Fruit fly (Drosophila melanogaster): Measurements from ENCODE around the gene Pex19.
A peak's percentile ranks its signal among the peaks of the same experiment; 100 is the strongest.

The Pex19 gene

DNA sequence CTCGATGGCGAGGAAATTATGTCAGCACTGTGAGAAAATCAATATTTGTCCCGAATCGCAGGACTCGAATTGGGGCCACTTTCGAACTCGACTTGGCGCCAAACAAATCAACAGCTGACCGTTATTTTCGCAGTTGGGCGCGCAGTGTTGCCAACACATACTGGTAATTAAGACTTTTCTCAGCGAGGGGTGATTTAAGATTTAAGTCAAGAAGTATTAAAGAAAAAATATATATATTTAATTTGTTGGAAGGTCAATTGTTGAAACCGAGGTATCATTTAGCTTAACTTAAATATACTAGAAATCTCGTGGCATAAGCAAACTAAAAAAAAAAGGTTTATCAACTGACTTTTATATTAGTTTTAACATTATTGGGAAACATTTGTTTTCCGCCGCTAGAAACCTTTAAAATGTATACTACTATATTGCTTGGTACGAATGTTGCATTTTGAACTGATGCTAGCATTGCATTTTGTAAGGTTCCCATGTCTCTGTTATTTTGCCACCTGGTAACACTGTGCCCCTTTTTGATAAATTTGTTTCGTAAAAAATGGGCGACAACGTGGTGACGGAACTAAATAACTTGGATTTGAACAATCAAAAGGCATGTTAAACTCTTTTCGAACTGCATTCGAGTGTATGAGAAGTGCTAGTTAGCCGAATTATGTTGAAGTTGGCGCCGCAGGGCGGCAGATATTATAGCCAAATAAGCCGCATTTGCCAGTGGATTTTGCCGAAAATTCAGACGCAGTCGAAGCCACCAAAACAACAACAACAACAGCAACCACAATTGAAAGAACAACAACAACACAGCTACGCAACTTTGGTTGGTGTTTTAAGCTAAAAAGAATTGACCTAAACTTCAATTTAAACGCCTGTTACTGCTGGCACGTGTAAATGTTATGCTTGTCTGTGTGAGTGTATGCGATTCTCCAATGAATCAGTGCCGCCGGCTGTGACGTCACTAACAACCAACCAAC is 11.9 kb downstream of the Pex19 start, which contains the start of the genes Patsas and ThrRS (continued):
- peak; percentile 61 for TF ChIP-seq emc (GFP tag; optimal IDR thresholded peaks at IDR 0.05)
- peak; percentile 78 for TF ChIP-seq nerfin-1 (tag; optimal IDR thresholded peaks at IDR 0.05)
- peak; percentile 76 for TF ChIP-seq ttk (GFP tag; IDR thresholded peaks at IDR 0.05)
- TF ChIP-seq CG13296 (GFP tag; optimal IDR thresholded peaks at IDR 0.05): peak; percentile 78
- TF ChIP-seq TFAM (GFP tag; optimal IDR thresholded peaks at IDR 0.05): no peak
- no peak for TF ChIP-seq Trl (optimal IDR thresholded peaks at IDR 0.05)
- peak; percentile 71 for TF ChIP-seq Trl (GFP tag; optimal IDR thresholded peaks at IDR 0.05)
- peak; percentile 71 for TF ChIP-seq CG8089 (GFP tag; optimal IDR thresholded peaks at IDR 0.05)
- TF ChIP-seq ac (GFP tag; optimal IDR thresholded peaks at IDR 0.05): no peak
- TF ChIP-seq CG34422 (GFP tag; IDR thresholded peaks at IDR 0.05): peak; percentile 69
- TF ChIP-seq kah (GFP tag; optimal IDR thresholded peaks at IDR 0.05): peak; percentile 37
- TF ChIP-seq Dbx (GFP tag; IDR thresholded peaks at IDR 0.05): peak; percentile 84
- peak; percentile 92 for TF ChIP-seq dysf (GFP tag; IDR thresholded peaks at IDR 0.05)
- TF ChIP-seq phol (tag; optimal IDR thresholded peaks at IDR 0.05): peak; percentile 93
- no peak for TF ChIP-seq ash1 (GFP tag; optimal IDR thresholded peaks at IDR 0.05)
- peak; percentile 31 for TF ChIP-seq CG17912 (GFP tag; optimal IDR thresholded peaks at IDR 0.05)
- TF ChIP-seq H2.0 (GFP tag; IDR thresholded peaks at IDR 0.05): peak; percentile 78
- peak; percentile 79 for TF ChIP-seq E2f2 (GFP tag; IDR thresholded peaks at IDR 0.05)
- TF ChIP-seq CG7963 (GFP tag; IDR thresholded peaks at IDR 0.05; ENCODE audit: partially characterized antibody): no peak
- TF ChIP-seq Nf-YA (GFP tag; IDR thresholded peaks at IDR 0.05): peak; percentile 64
- peak; percentile 79 for TF ChIP-seq CG18764 (GFP tag; optimal IDR thresholded peaks at IDR 0.05)
- TF ChIP-seq sug (tag; optimal IDR thresholded peaks at IDR 0.05): peak; percentile 86
- TF ChIP-seq CG8281 (tag; optimal IDR thresholded peaks at IDR 0.05): peak; percentile 68
- TF ChIP-seq CG4360 (GFP tag; IDR thresholded peaks at IDR 0.05): peak; percentile 90
- peak; percentile 91 for TF ChIP-seq CG13424 (tag; optimal IDR thresholded peaks at IDR 0.05)
- TF ChIP-seq CG17186 (GFP tag; optimal IDR thresholded peaks at IDR 0.05): no peak
- no peak for TF ChIP-seq CG8478 (optimal IDR thresholded peaks at IDR 0.05)
- TF ChIP-seq disco-r (GFP tag; optimal IDR thresholded peaks at IDR 0.05): peak; percentile 4
- peak; percentile 92 for TF ChIP-seq CG14710 (tag; optimal IDR thresholded peaks at IDR 0.05)
- no peak; the same call in 1 of the 2 replicates for TF ChIP-seq CG13287 (GFP tag; IDR thresholded peaks at IDR 0.05; ENCODE audit: partially characterized antibody)
- peak; percentile 86 for TF ChIP-seq CG12942 (GFP tag; optimal IDR thresholded peaks at IDR 0.05)
- no peak for TF ChIP-seq hth (optimal IDR thresholded peaks at IDR 0.05)
- peak; percentile 40; the same call in 1 of the 3 replicates for TF ChIP-seq knrl (GFP tag; IDR thresholded peaks at IDR 0.05; ENCODE audit: partially characterized antibody)
- peak; percentile 71; the same call in 1 of the 2 replicates for TF ChIP-seq wdn (GFP tag; IDR thresholded peaks at IDR 0.05)
- TF ChIP-seq lbe (GFP tag; optimal IDR thresholded peaks at IDR 0.05): peak; percentile 49
- peak; percentile 80 for TF ChIP-seq CG18619 (GFP tag; optimal IDR thresholded peaks at IDR 0.05)
- peak; percentile 81 for TF ChIP-seq HHEX (GFP tag; optimal IDR thresholded peaks at IDR 0.05)
- TF ChIP-seq CG3838 (GFP tag; optimal IDR thresholded peaks at IDR 0.05): peak; percentile 61
- TF ChIP-seq peb (GFP tag; IDR thresholded peaks at IDR 0.05): peak; percentile 50; the same call in 1 of the 2 replicates
- TF ChIP-seq CG1024 (GFP tag; IDR thresholded peaks at IDR 0.05): 0 out of 2 replicates have a peak, but pooled peaks have one; percentile 38
- peak; percentile 71 for TF ChIP-seq Dad (GFP tag; optimal IDR thresholded peaks at IDR 0.05)
- peak; percentile 76 for TF ChIP-seq shn (GFP tag; optimal IDR thresholded peaks at IDR 0.05)
- TF ChIP-seq Optix (GFP tag; IDR thresholded peaks at IDR 0.05): peak; percentile 53; the same call in 1 of the 3 replicates
- TF ChIP-seq Camta (GFP tag; optimal IDR thresholded peaks at IDR 0.05): peak; percentile 61
- peak; percentile 87 for TF ChIP-seq Sox102F (GFP tag; optimal IDR thresholded peaks at IDR 0.05)
- no peak for TF ChIP-seq Eip74EF (GFP tag; optimal IDR thresholded peaks at IDR 0.05)
- peak; percentile 87 for TF ChIP-seq Fer3 (tag; optimal IDR thresholded peaks at IDR 0.05)
- peak; percentile 88 for TF ChIP-seq Ssrp (tag; optimal IDR thresholded peaks at IDR 0.05)
- peak; percentile 92 for TF ChIP-seq CG30403 (GFP tag; optimal IDR thresholded peaks at IDR 0.05)

Data from whole organism, embryonic.